Worm (Caenorhabditis elegans) whole organism, L4 larva: ENCODE measurements around the gene rps-30.

ENCODE experiments used
- egl-27 ChIP-seq: sonication (generic microtip); optimal IDR thresholded peaks from 3 replicates; lab custom pipeline; 2017; ENCODE audit warnings: missing biosample characterization, missing genetic modification reagents, missing genetic modification characterization
- gei-8 ChIP-seq: fragments of 200-800 bp; sonication (Bioruptor generic); optimal IDR thresholded peaks from 2 replicates; lab custom pipeline; 2018; ENCODE audit warnings: mild to moderate bottlenecking, missing genetic modification characterization, missing compliant biosample characterization
- nhr-11 ChIP-seq: fragments of 150-350 bp; optimal IDR thresholded peaks from 2 replicates; lab custom pipeline; 2014; ENCODE audit warnings: missing biosample characterization, missing genetic modification characterization
- nhr-6 ChIP-seq: fragments of 150-350 bp; optimal IDR thresholded peaks from 2 replicates; lab custom pipeline; 2014; ENCODE audit warnings: missing biosample characterization, missing genetic modification characterization
- pqm-1 ChIP-seq: sonication (generic microtip); optimal IDR thresholded peaks from 2 replicates; lab custom pipeline; 2017; ENCODE audit warnings: missing biosample characterization, missing genetic modification characterization

DNA sequence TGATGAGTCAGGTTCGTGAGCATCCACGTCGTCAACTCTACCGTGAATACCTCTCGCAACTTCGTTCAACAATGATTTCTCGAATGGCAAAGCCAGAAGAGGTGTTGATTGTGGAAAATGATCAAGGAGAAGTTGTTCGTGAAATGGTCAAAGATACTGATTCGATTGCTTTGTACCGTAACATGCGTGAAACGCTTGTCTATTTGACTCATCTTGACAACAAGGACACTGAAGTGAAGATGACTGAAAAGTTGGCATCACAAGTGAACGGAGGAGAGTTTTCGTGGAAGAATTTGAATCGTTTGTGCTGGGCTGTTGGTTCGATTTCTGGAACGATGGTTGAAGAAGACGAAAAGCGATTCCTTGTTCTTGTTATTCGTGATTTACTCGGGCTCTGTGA is 30.3 kb downstream of the rps-30 start:
- TF ChIP-seq pqm-1 (tag; lab: Kevin White, UChicago) (no peak), gei-8 (GFP tag; lab: Kevin White, UChicago) (no peak), nhr-11 (tag; lab: Kevin White, UChicago) (no peak), egl-27 (tag; lab: Kevin White, UChicago) (no peak), nhr-6 (tag; lab: Kevin White, UChicago) (no peak)
